Worm (Caenorhabditis elegans) whole organism, early embryonic: ENCODE results near the gene ampd-1.

Experiments
- B0310.2 ChIP-seq: sonication (generic microtip); optimal IDR thresholded peaks from 2 replicates; lab custom pipeline; 2016; ENCODE audit warnings: mild to moderate bottlenecking, missing genetic modification characterization, missing compliant biosample characterization
- aly-1 ChIP-seq: sonication (generic microtip); optimal IDR thresholded peaks from 2 replicates; lab custom pipeline; 2016; ENCODE audit warnings: missing genetic modification characterization, missing compliant biosample characterization
- ama-1 ChIP-seq: fragments of 150-350 bp; optimal IDR thresholded peaks from 2 replicates; lab custom pipeline; 2014
- ceh-13 ChIP-seq: fragments of 200-800 bp; sonication (Bioruptor generic); optimal IDR thresholded peaks from 2 replicates; lab custom pipeline; 2018; ENCODE audit warnings: mild to moderate bottlenecking, missing genetic modification characterization, missing compliant biosample characterization
- tbx-11 ChIP-seq: fragments of 200-800 bp; sonication (Bioruptor generic); IDR thresholded peaks from 2 replicates; pipeline ENCODE4 v1.3.6; 2022; ENCODE audit warnings: missing genetic modification characterization, missing compliant biosample characterization

ce11 chrII:5180272-5180671 lies 22.9 kb upstream of the ampd-1 start:
- TF ChIP-seq B0310.2 (tag; lab: Kevin White, UChicago) (no peak), aly-1 (no peak), ceh-13 (GFP tag; lab: Kevin White, UChicago) (no peak), ama-1 (no peak), tbx-11 (GFP tag; lab: Robert Waterston, UW) (no peak)
